Worm (Caenorhabditis elegans): ENCODE results near the gene pals-37.

pals-37 gene

DNA sequence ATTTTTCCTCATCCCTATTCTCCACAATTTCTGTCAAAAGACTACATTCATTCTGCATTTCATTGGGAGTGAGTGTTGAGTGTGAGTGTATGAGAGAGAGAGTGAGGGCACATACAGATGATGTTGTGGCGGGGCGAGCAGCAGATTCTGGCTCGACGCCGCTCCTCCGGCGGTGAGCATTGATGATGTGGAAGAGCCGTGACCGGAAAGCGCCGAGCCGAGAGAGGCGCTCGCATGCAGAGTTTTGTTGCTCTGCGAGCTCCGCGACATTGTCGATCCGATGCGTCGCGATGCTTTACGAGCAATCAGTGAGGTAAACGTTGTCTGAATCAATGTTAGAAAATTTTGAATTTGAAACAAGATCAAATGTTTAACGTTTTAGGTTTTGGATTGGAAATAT, 14.4 kb upstream of the pals-37 start:
- TF ChIP-seq him-1 (tag; optimal IDR thresholded peaks at IDR 0.05) (peak; percentile 12), dao-5 (tag; optimal IDR thresholded peaks at IDR 0.05) (no peak), W03F9.2 (tag; optimal IDR thresholded peaks at IDR 0.05) (no peak)

DNA sequence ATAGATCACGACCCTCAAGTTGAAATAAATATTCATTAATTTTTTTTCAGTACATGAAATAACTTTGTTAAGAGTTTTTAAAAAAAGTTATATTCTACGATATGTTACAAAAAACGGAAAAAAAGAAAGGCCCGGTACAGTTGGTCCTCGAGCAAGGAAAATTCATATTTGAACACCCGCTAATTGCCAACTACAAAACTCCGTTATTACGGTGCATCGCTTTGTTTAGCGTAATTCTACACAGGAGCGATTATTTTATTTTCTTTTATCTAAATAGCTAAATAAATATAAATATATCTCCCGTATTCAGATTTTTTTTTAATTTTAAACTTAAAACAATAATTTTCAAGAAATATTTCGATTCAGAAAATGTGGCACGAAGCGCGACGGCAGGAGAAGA, 9.1 kb upstream of the pals-37 start, which contains the start of gene F28C1.1:
Gene F28C1.1, plus strand, starts transcription at position 365 of the 400 bp plus-strand sequence.
- TF ChIP-seq him-1 (tag; optimal IDR thresholded peaks at IDR 0.05), result no peak
- no peak for TF ChIP-seq W03F9.2 (tag; optimal IDR thresholded peaks at IDR 0.05)
- no peak for TF ChIP-seq dao-5 (tag; optimal IDR thresholded peaks at IDR 0.05)

DNA sequence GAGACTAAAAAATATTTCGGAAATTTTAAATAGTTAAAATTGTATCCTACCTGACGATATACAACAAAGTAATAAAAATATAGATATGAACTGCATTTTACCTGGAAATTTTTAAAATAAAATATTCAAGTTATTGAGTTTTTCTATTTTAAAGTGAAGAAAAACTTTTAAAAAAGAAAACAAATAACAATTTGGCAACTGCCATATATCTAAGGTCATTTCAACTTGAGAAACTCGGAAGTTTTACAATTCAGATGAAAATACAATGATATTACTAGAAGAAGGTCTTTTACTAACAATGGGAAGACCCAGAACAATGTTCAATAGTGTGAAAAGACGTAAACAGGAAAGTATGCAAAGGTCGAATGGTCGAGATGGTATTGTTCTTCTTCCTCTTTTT, 8.6 kb upstream of the pals-37 start, which contains the start of gene C54D10.10:
Gene C54D10.10, minus strand, starts transcription at position 101 of the 400 bp plus-strand sequence.
- no peak for TF ChIP-seq W03F9.2 (tag; optimal IDR thresholded peaks at IDR 0.05)
- TF ChIP-seq him-1 (tag; optimal IDR thresholded peaks at IDR 0.05), result no peak
- TF ChIP-seq dao-5 (tag; optimal IDR thresholded peaks at IDR 0.05), result no peak

DNA sequence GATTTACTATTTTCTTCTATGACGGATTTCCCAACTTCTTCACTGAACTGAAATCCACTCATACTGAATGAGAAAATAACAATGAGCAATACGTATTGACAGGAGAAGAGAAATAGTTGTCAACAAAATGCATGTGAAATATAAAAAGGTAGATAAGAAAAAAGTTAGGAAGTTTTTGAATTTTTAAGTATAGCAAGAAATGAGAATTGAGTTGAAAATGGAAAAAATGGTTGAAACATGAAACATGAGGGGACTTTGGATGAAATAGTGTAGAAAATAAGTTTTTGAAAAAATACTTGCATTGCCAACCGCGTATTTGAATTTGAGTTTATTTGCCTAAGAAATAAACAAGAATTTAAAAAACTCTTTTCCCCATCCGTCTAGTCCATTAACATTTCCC, 5.6 kb upstream of the pals-37 start, which contains the start of the genes pals-38 and C54D10.9:
Gene pals-38, minus strand, starts transcription at position 101 of the 400 bp plus-strand sequence.
Gene C54D10.9, plus strand, starts transcription at position 259 of the 400 bp plus-strand sequence.
- TF ChIP-seq him-1 (tag; optimal IDR thresholded peaks at IDR 0.05) (no peak), W03F9.2 (tag; optimal IDR thresholded peaks at IDR 0.05) (no peak)

DNA sequence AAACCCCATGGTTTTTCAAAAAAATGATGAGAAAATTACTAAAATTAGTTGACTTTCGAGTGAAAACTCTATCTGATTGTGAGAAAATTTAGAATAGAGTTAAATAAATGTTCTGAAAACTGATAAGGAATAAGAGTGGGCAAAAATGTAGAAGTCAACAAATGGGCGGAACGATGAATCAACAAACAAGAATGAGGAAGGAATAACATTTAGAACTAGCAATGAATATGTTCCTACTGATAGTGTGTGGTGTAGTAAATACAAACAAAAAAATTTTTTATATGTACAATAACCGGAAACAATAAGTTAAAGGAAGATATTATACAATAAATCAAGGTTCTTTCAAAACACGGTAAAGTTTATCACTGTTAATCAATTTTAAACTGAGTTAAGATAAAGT, 2.4 kb upstream of the pals-37 start, which contains the start of gene pals-39:
Gene pals-39, minus strand, starts transcription at position 101 of the 400 bp plus-strand sequence.
- TF ChIP-seq him-1 (tag; optimal IDR thresholded peaks at IDR 0.05) (no peak), W03F9.2 (tag; optimal IDR thresholded peaks at IDR 0.05) (no peak), dao-5 (tag; optimal IDR thresholded peaks at IDR 0.05) (no peak)

DNA sequence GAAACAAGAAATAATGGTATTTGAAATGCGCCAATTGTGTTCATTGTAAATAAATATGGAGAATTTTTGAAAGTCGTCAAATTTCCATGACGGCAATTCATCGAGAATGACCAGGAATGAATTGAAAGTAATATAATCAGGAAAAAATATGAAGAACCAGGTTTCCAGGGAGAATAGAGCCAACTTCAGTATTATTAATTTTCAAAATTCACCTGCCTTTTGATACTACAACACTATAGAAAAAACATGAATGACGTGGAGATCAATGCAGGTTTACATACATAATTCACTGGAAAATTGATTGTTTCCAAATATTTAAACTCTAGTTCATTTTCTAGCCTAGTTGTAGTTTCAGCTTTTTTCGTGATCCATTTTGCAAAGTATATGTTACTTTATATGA, 7.6 kb downstream of the pals-37 start, which contains the start of gene srh-25:
Gene srh-25, minus strand, starts transcription at position 101 of the 400 bp plus-strand sequence.
- no peak for TF ChIP-seq W03F9.2 (tag; optimal IDR thresholded peaks at IDR 0.05)

DNA sequence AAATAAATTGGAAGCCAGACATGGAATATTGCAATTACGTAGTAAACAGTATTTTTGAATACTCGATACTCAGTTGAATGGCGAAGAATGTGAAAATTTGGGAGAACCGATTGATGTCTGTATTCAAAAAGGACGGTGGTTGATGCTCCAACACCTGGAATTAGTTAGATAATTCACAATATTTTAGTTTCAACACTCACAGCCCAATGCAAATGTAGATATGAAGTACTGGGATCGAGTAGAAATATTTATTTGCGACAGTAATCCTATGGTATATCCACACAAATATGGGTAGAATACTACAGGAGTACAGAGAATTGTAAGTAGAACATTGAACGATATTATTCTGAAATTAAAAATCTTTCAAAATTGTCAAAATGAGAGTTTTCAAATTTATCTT, 8.2 kb downstream of the pals-37 start:
- TF ChIP-seq him-1 (tag; optimal IDR thresholded peaks at IDR 0.05) (no peak), dao-5 (tag; optimal IDR thresholded peaks at IDR 0.05) (no peak), W03F9.2 (tag; optimal IDR thresholded peaks at IDR 0.05) (no peak)

DNA sequence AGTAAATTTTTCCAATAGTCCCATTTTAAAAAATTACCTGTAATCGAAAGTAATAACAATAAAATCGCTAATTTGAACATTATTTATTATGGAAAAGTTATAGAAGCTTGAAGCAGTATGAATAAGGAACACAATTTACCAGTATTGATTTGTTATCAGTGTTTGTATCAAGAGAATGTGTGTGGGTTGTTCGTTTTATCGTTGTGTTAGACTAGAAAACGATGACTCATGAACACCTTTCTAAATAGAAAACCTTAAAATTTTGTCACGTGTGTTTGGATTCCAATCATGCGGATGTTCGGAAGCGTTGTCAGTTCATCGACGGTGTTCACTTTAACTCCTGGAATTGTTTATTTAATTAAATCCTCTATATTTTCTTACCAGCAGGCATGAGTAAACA, 9.2 kb downstream of the pals-37 start, which contains the start of gene C54D10.13:
Gene C54D10.13, minus strand, starts transcription at position 179 of the 400 bp plus-strand sequence.
- TF ChIP-seq dao-5 (tag; optimal IDR thresholded peaks at IDR 0.05), result no peak
- TF ChIP-seq him-1 (tag; optimal IDR thresholded peaks at IDR 0.05), result no peak
- TF ChIP-seq W03F9.2 (tag; optimal IDR thresholded peaks at IDR 0.05), result no peak

DNA sequence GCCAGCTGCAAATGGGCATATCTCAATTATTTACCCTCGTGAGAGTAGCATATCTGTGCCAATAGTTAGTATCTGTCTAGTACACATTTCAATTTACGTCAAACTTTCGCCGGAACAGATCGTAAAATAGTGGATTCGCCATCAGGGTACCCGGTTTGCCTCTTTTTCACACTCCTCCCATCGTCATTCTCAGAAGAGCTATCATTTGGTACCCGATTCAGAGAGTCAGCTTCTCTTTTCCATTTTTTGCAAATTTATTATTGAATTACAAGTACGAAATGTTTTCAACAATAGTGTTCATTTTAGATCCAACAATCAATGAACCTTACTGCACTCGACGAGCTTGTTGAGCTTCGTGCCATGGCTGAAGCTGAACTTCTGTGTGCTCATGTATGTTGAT, 12.3 kb downstream of the pals-37 start, which contains the start of gene C54D10.5:
Gene C54D10.5, plus strand, starts transcription at position 301 of the 400 bp plus-strand sequence.
- TF ChIP-seq dao-5 (tag; optimal IDR thresholded peaks at IDR 0.05) (no peak), him-1 (tag; optimal IDR thresholded peaks at IDR 0.05) (no peak), W03F9.2 (tag; optimal IDR thresholded peaks at IDR 0.05) (no peak)

DNA sequence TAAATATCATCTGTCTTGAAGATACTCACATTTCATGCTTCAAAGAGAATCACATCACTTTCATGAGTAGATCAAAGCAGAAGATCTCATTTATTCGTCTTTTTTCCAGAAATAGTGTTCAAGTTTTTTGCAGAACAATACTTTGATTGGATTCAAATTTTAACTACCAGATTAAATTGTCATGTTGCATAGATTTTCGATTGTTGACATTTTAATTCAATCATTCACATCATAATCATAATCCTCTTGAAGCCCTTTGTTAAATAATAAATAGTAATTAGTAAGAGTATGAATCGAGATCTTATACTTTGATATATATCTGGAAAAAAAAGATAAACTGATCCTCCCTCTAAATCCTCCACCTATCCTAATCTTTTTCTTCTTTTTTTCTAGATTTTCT, 13.5 kb downstream of the pals-37 start:
- TF ChIP-seq W03F9.2 (tag; optimal IDR thresholded peaks at IDR 0.05) (no peak), dao-5 (tag; optimal IDR thresholded peaks at IDR 0.05) (no peak), him-1 (tag; optimal IDR thresholded peaks at IDR 0.05) (no peak)

DNA sequence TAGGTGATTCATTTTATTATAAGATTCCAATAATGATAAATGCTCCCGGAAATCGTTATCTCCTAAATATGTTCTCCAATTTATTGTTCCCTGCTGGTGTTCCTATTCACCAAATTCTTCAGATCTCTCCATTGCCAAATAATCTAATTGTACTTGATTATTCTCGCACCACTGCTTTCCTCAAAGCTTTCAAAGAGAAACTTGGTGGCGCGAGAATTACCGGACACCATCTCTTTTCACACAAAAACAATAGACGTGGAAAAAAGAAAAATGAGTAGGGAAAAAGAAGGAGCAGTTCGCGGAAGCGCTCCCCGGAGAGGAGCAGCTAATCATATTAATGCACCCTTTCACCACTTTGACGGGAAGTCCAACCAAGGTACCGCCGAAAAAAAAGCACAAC, 20.0 kb downstream of the pals-37 start:
- TF ChIP-seq him-1 (tag; optimal IDR thresholded peaks at IDR 0.05) (no peak), dao-5 (tag; optimal IDR thresholded peaks at IDR 0.05) (no peak), W03F9.2 (tag; optimal IDR thresholded peaks at IDR 0.05) (no peak)

DNA sequence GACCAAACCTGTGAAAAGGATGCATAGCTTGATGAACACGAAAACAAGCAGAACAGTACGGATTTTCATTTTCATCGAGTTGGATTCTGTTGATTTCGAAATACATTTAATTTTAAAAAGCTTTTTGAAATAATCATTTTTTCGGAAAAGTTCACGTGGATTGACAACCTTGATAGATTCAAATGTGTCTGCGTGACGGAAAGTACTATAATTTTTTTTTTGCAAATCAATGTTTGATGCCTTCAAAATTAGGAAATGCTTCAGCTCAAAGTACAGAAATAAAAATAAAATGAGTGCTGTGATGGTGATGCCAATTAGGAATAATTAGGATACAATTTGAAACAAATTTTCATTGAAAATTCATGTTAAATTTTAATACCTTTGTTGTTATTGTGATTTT, 20.5 kb downstream of the pals-37 start, which contains the start of gene C54D10.4:
Gene C54D10.4, minus strand, starts transcription at position 101 of the 400 bp plus-strand sequence.
- no peak for TF ChIP-seq him-1 (tag; optimal IDR thresholded peaks at IDR 0.05)
- TF ChIP-seq dao-5 (tag; optimal IDR thresholded peaks at IDR 0.05), result no peak
- TF ChIP-seq W03F9.2 (tag; optimal IDR thresholded peaks at IDR 0.05), result no peak

DNA sequence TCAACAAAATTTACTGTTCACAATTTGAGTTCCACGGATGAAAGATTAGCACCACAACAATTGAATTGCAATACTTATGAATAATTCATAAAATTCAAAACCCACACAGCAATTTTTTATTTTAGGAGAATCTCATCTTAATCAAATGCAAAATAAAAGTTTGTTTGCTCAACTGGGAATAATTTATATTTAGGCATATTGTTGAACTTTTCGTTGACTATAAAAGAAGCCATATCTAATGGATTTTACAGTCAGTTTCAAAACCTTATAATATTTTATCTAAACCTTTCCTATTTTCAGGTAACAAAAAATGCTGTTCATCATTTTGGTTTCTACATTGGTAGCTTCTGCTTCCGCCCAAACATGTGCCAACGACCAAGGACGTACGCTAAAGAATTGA, 23.0 kb downstream of the pals-37 start, which contains the start of gene C54D10.3:
Gene C54D10.3, plus strand, starts transcription at position 301 of the 400 bp plus-strand sequence.
- TF ChIP-seq W03F9.2 (tag; optimal IDR thresholded peaks at IDR 0.05) (no peak), dao-5 (tag; optimal IDR thresholded peaks at IDR 0.05) (no peak), him-1 (tag; optimal IDR thresholded peaks at IDR 0.05) (no peak)

DNA sequence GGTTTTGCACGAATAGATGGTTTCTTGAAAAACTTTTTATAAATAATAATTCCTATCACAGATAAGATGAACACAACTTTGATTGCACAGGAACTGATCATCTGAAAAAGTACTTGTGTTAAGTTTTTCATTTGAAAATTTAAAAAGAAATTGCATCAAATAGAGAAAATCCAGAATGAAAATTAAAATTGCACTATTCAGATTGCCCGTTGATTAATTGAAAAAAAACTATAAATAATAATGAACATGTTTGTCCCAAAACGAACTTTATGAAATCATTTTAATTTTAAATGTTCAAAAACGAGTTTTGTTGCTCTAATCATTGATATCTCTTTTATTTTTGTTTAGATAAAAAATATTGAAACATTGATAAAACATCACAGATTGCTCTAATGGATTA, 24.0 kb downstream of the pals-37 start, which contains the start of gene cdr-3:
Gene cdr-3, minus strand, starts transcription at position 101 of the 400 bp plus-strand sequence.
- TF ChIP-seq dao-5 (tag; optimal IDR thresholded peaks at IDR 0.05), result no peak
- no peak for TF ChIP-seq him-1 (tag; optimal IDR thresholded peaks at IDR 0.05)
- TF ChIP-seq W03F9.2 (tag; optimal IDR thresholded peaks at IDR 0.05), result no peak

DNA sequence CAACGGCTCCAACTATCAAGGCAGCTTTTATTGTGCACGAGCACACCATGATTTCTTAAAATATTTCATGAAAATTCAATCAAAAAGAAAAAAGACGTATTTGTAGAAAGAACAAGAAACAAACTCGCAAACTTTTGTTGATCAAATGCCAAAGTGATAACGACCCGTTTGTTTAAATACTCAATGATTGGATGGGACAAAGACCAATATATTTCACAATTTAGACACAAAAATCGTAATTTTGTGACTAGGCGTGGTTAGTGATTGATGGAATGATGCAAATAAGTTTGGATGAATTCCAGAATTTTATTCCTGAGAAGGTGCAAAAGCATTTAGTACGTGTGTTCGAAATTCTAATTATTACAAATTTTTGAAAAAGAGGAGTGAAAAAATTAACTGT, 25.7 kb downstream of the pals-37 start, which contains the start of gene cdr-2:
Gene cdr-2, minus strand, starts transcription at position 54 of the 400 bp plus-strand sequence.
- TF ChIP-seq him-1 (tag; optimal IDR thresholded peaks at IDR 0.05) (no peak), dao-5 (tag; optimal IDR thresholded peaks at IDR 0.05) (no peak), W03F9.2 (tag; optimal IDR thresholded peaks at IDR 0.05) (no peak)

Measured in whole organism, L4/young adult.